Worm (Caenorhabditis elegans) whole organism, L4 larva: ENCODE measurements around the gene rbg-3.
A peak's percentile ranks its signal among the peaks of the same experiment; 100 is the strongest.

Experiments
- F37D6.2 ChIP-seq: sonication (generic microtip); optimal IDR thresholded peaks from 2 replicates; lab custom pipeline; 2016; ENCODE audit warnings: mild to moderate bottlenecking, missing genetic modification characterization, missing compliant biosample characterization
- T26A8.4 ChIP-seq: fragments of 200-800 bp; sonication (Bioruptor generic); IDR thresholded peaks from 2 replicates; pipeline ENCODE4 v1.3.6; 2022; ENCODE audit warnings: missing genetic modification characterization, missing compliant biosample characterization
- Y48G9A.11 ChIP-seq: fragments of 200-800 bp; sonication (Bioruptor generic); IDR thresholded peaks from 2 replicates; pipeline ENCODE4 v1.3.6; 2022; ENCODE audit warnings: missing genetic modification reagents, missing genetic modification characterization, missing compliant biosample characterization
- ceh-20 ChIP-seq: fragments of 200-800 bp; sonication (Bioruptor generic); IDR thresholded peaks from 2 replicates; pipeline ENCODE4 v1.3.6; 2022; ENCODE audit warnings: missing genetic modification reagents, missing genetic modification characterization, missing compliant biosample characterization
- ces-1 ChIP-seq: fragments of 150-350 bp; sonication (generic microtip); optimal IDR thresholded peaks from 4 replicates; lab custom pipeline; 2014; ENCODE audit warnings: missing biosample characterization, missing genetic modification reagents, missing genetic modification characterization
- cey-2 ChIP-seq: sonication (generic microtip); optimal IDR thresholded peaks from 3 replicates; lab custom pipeline; 2017; ENCODE audit warnings: missing genetic modification characterization, mild to moderate bottlenecking, missing compliant biosample characterization, antibody characterized with exemption, borderline replicate concordance; ENCODE audit not compliant: insufficient read depth
- daf-19 ChIP-seq: fragments of 200-800 bp; sonication (Bioruptor generic); conservative IDR thresholded peaks from 2 replicates; pipeline ENCODE4 v1.3.6; 2022; ENCODE audit warnings: missing genetic modification characterization, missing compliant biosample characterization
- dmd-6 ChIP-seq: fragments of 200-800 bp; sonication (Bioruptor generic); IDR thresholded peaks from 2 replicates; pipeline ENCODE4 v1.3.6; 2022; ENCODE audit warnings: missing genetic modification reagents, missing genetic modification characterization, missing compliant biosample characterization
- dmd-8 ChIP-seq: fragments of 200-800 bp; sonication (Bioruptor generic); IDR thresholded peaks from 2 replicates; pipeline ENCODE4 v1.3.6; 2022; ENCODE audit warnings: missing genetic modification characterization, missing compliant biosample characterization
- dmd-9 ChIP-seq: fragments of 200-800 bp; sonication (Bioruptor generic); IDR thresholded peaks from 2 replicates; pipeline ENCODE4 v1.3.6; 2022; ENCODE audit warnings: missing genetic modification reagents, missing genetic modification characterization, missing compliant biosample characterization
- dpl-1 ChIP-seq: fragments of 150-350 bp; optimal IDR thresholded peaks from 2 replicates; lab custom pipeline; 2014; ENCODE audit warnings: missing biosample characterization, missing genetic modification reagents, missing genetic modification characterization
- hif-1 ChIP-seq, 2 experiments: sonication (generic microtip); optimal IDR thresholded peaks; 2 replicates each; lab custom pipeline; 2016 to 2017; ENCODE audit warnings: missing compliant biosample characterization in 2 of 2, missing genetic modification characterization in 2 of 2, missing genetic modification reagents in 2 of 2, missing genotype in 2 of 2, mild to moderate bottlenecking in 1 of 2
- hmg-1.1 ChIP-seq: fragments of 200-800 bp; sonication (Bioruptor generic); IDR thresholded peaks from 2 replicates; pipeline ENCODE4 v1.3.6; 2022; ENCODE audit warnings: missing genetic modification reagents, missing genetic modification characterization, missing compliant biosample characterization
- jun-1 ChIP-seq: fragments of 150-350 bp; optimal IDR thresholded peaks from 2 replicates; lab custom pipeline; 2014; ENCODE audit warnings: missing biosample characterization, missing genetic modification reagents, missing genetic modification characterization
- lin-1 ChIP-seq: fragments of 200-800 bp; sonication (Bioruptor generic); IDR thresholded peaks from 2 replicates; pipeline ENCODE4 v1.3.6; 2022; ENCODE audit warnings: missing genetic modification reagents, missing genetic modification characterization, missing compliant biosample characterization
- lin-13 ChIP-seq: fragments of 150-350 bp; optimal IDR thresholded peaks from 2 replicates; lab custom pipeline; 2014; ENCODE audit warnings: missing biosample characterization, missing genetic modification reagents, missing genetic modification characterization
- lin-15B ChIP-seq: fragments of 150-350 bp; sonication (generic microtip); optimal IDR thresholded peaks from 3 replicates; lab custom pipeline; 2014; ENCODE audit warnings: missing biosample characterization, missing genetic modification characterization
- madf-9 ChIP-seq: fragments of 200-800 bp; sonication (Bioruptor generic); conservative IDR thresholded peaks from 2 replicates; pipeline ENCODE4 v1.3.6; 2022; ENCODE audit warnings: missing genetic modification reagents, missing genetic modification characterization, missing compliant biosample characterization
- mdl-1 ChIP-seq, 2 experiments: fragments of 150-350 bp in 1 of 2; sonication (generic microtip) in 1 of 2; optimal IDR thresholded peaks; 2 replicates each; lab custom pipeline; 2014 to 2017; ENCODE audit warnings: missing biosample characterization in 2 of 2, missing genetic modification characterization in 2 of 2
- mep-1 ChIP-seq: fragments of 150-350 bp; sonication (generic microtip); optimal IDR thresholded peaks from 3 replicates; lab custom pipeline; 2014; ENCODE audit warnings: missing biosample characterization, missing genetic modification characterization
- nhr-11 ChIP-seq: fragments of 150-350 bp; optimal IDR thresholded peaks from 2 replicates; lab custom pipeline; 2014; ENCODE audit warnings: missing biosample characterization, missing genetic modification characterization
- nhr-111 ChIP-seq: fragments of 200-800 bp; sonication (Bioruptor generic); optimal IDR thresholded peaks from 2 replicates; lab custom pipeline; 2018; ENCODE audit warnings: mild to moderate bottlenecking, missing genetic modification characterization, missing compliant biosample characterization
- nhr-28 ChIP-seq: fragments of 150-350 bp; optimal IDR thresholded peaks from 2 replicates; lab custom pipeline; 2014; ENCODE audit warnings: missing biosample characterization, missing genetic modification characterization
- pha-4 ChIP-seq, 2 experiments: fragments of 150-350 bp in 1 of 2; fragments of 200-800 bp in 1 of 2; sonication (Bioruptor generic) in 1 of 2; IDR thresholded peaks in 1 of 2; optimal IDR thresholded peaks in 1 of 2; 2 replicates each; pipeline versions ENCODE4 v1.3.6 to Lab custom; 2014 to 2022; ENCODE audit warnings: missing genetic modification characterization in 2 of 2, missing genetic modification reagents in 2 of 2, missing biosample characterization in 1 of 2, missing compliant biosample characterization in 1 of 2
- saeg-2 ChIP-seq: fragments of 200-800 bp; sonication (Bioruptor generic); IDR thresholded peaks from 2 replicates; pipeline ENCODE4 v1.3.6; 2022; ENCODE audit warnings: missing genetic modification reagents, missing genetic modification characterization, missing compliant biosample characterization
- snpc-4 ChIP-seq: fragments of 150-350 bp; optimal IDR thresholded peaks from 2 replicates; lab custom pipeline; 2014; ENCODE audit warnings: missing biosample characterization, missing genetic modification characterization
- spr-1 ChIP-seq: sonication (generic microtip); optimal IDR thresholded peaks from 2 replicates; lab custom pipeline; 2016; ENCODE audit warnings: mild to moderate bottlenecking, missing genetic modification characterization, missing compliant biosample characterization
- tag-97 ChIP-seq: fragments of 200-800 bp; sonication (Bioruptor generic); IDR thresholded peaks from 2 replicates; pipeline ENCODE4 v1.3.6; 2022; ENCODE audit warnings: missing genetic modification characterization, missing compliant biosample characterization
- unc-39 ChIP-seq: sonication (generic microtip); optimal IDR thresholded peaks from 2 replicates; lab custom pipeline; 2017; ENCODE audit warnings: missing biosample characterization, missing genetic modification characterization
- unc-62 ChIP-seq, 3 experiments: fragments of 150-350 bp in 1 of 3; sonication (generic microtip); optimal IDR thresholded peaks in 2 of 3; peaks in 1 of 3; 1 replicate in 1 of 3; 2 replicates in 2 of 3; lab custom pipeline; 2014 to 2017; ENCODE audit warnings: missing biosample characterization in 3 of 3, missing genetic modification characterization in 3 of 3, missing genetic modification reagents in 3 of 3, missing genotype in 1 of 3
- zag-1 ChIP-seq: fragments of 150-350 bp; optimal IDR thresholded peaks from 2 replicates; lab custom pipeline; 2014; ENCODE audit warnings: missing biosample characterization, missing genetic modification characterization
- zip-11 ChIP-seq: fragments of 200-800 bp; sonication (Bioruptor generic); IDR thresholded peaks from 2 replicates; pipeline ENCODE4 v1.3.6; 2022; ENCODE audit warnings: missing genetic modification characterization, missing compliant biosample characterization

rbg-3 gene

ce11 chrIII:4754001-4754561 is at the start of gene rbg-3, which contains the start of gene rps-0 (continued):
- TF ChIP-seq lin-13 (peak; percentile 84), hmg-1.1 (peak; percentile 83), spr-1 (tag; lab: Kevin White, UChicago) (peak; percentile 80), tag-97 (GFP tag; lab: Robert Waterston, UW) (no peak)
- TF ChIP-seq, all 104 proteins: peak for 47

ce11 chrIII:4705207-4705606 is 49.0 kb upstream of the rbg-3 start, which contains the start of gene pgap-2:
pgap-2 (plus strand) TSS chrIII:4705507.
- TF ChIP-seq unc-62 (GFP tag; optimal IDR thresholded peaks at IDR 0.05 in 1 of 2; lab: Kevin White, UChicago) (peak in 1 of 2 experiments; percentile 5), unc-62 (tag; optimal IDR thresholded peaks at IDR 0.05; lab: Kevin White, UChicago) (no peak), ceh-20 (GFP tag; lab: Robert Waterston, UW) (no peak)

- TF ChIP-seq hif-1 (tag; optimal IDR thresholded peaks at IDR 0.05; lab: Kevin White, UChicago), result no peak
- TF ChIP-seq mdl-1 (tag; optimal IDR thresholded peaks at IDR 0.05; lab: Kevin White, UChicago), result no peak
- no peak for TF ChIP-seq nhr-11
- TF ChIP-seq dmd-9 (GFP tag; lab: Robert Waterston, UW), result no peak
- TF ChIP-seq jun-1 (tag; lab: Kevin White, UChicago), result no peak
- TF ChIP-seq ces-1, result no peak
- TF ChIP-seq madf-9 (GFP tag; lab: Robert Waterston, UW), result no peak
- no peak for TF ChIP-seq nhr-28
- TF ChIP-seq pha-4 (GFP tag; IDR thresholded peaks at IDR 0.05; lab: Robert Waterston, UW), result no peak
- no peak for TF ChIP-seq pha-4 (tag; optimal IDR thresholded peaks at IDR 0.05; lab: Kevin White, UChicago)
- TF ChIP-seq lin-1 (GFP tag; lab: Robert Waterston, UW), result no peak
- no peak for TF ChIP-seq saeg-2 (GFP tag; lab: Robert Waterston, UW)
- no peak for TF ChIP-seq mep-1 (tag; lab: Kevin White, UChicago)
- no peak for TF ChIP-seq dmd-6 (GFP tag; lab: Robert Waterston, UW)
- TF ChIP-seq T26A8.4 (GFP tag; lab: Robert Waterston, UW), result no peak
- no peak for TF ChIP-seq Y48G9A.11
- TF ChIP-seq dpl-1 (GFP tag; lab: Kevin White, UChicago), result no peak
Measured at ce11 chrIII:4706678-4707077, 47.5 kb upstream of the rbg-3 start, which contains the start of gene T04A8.13. T04A8.13 (plus strand) TSS chrIII:4706978.

- TF ChIP-seq F37D6.2 (tag; lab: Kevin White, UChicago) (no peak), nhr-111 (GFP tag; lab: Kevin White, UChicago) (no peak), zip-11 (no peak), saeg-2 (GFP tag; lab: Robert Waterston, UW) (no peak), dmd-9 (GFP tag; lab: Robert Waterston, UW) (no peak), lin-15B (tag; lab: Kevin White, UChicago) (no peak), dmd-8 (GFP tag; lab: Robert Waterston, UW) (no peak), cey-2 (tag; lab: Kevin White, UChicago) (no peak)
Measured at ce11 chrIII:4708909-4709308, 45.3 kb upstream of the rbg-3 start, which contains the start of gene T04A8.18. T04A8.18 (plus strand) TSS chrIII:4709209.

ce11 chrIII:4715088-4715487 is 39.1 kb upstream of the rbg-3 start, which contains the start of gene him-18:
him-18 (minus strand) TSS chrIII:4715188.
- TF ChIP-seq unc-39 (no peak), lin-15B (tag; lab: Kevin White, UChicago) (no peak), dmd-6 (GFP tag; lab: Robert Waterston, UW) (no peak), zag-1 (tag; lab: Kevin White, UChicago) (no peak), hmg-1.1 (no peak), daf-19 (no peak), cey-2 (tag; lab: Kevin White, UChicago) (no peak), snpc-4 (no peak)
